Worm (Caenorhabditis elegans) whole organism, L4 larva: ENCODE results near the gene npr-15.

ENCODE experiments used
- R02D3.7 ChIP-seq: fragments of 150-350 bp; sonication (generic microtip); optimal IDR thresholded peaks from 3 replicates; lab custom pipeline; 2014; ENCODE audit warnings: missing biosample characterization, missing genetic modification characterization
- Y105C5A.15 ChIP-seq: fragments of 200-800 bp; sonication (Bioruptor generic); IDR thresholded peaks from 2 replicates; pipeline ENCODE4 v1.3.6; 2022; ENCODE audit warnings: missing genetic modification characterization, missing compliant biosample characterization
- Y5F2A.4 ChIP-seq: fragments of 200-800 bp; sonication (Bioruptor generic); optimal IDR thresholded peaks from 2 replicates; lab custom pipeline; 2018; ENCODE audit warnings: mild to moderate bottlenecking, missing genetic modification characterization, missing compliant biosample characterization
- ZK337.2 ChIP-seq: fragments of 200-800 bp; sonication (Bioruptor generic); IDR thresholded peaks from 2 replicates; pipeline ENCODE4 v1.3.6; 2022; ENCODE audit warnings: missing genetic modification reagents, missing genetic modification characterization, missing compliant biosample characterization
- ama-1 ChIP-seq: fragments of 150-350 bp; optimal IDR thresholded peaks from 2 replicates; lab custom pipeline; 2014; ENCODE audit warnings: inconsistent platforms, mixed read lengths
- ceh-32 ChIP-seq: sonication (generic microtip); optimal IDR thresholded peaks from 2 replicates; lab custom pipeline; 2016; ENCODE audit warnings: mild to moderate bottlenecking, missing genetic modification characterization, missing compliant biosample characterization; ENCODE audit not compliant: poor library complexity
- ceh-44 ChIP-seq: fragments of 200-800 bp; sonication (Bioruptor generic); IDR thresholded peaks from 2 replicates; pipeline ENCODE4 v1.3.6; 2022; ENCODE audit warnings: missing genetic modification reagents, missing genetic modification characterization, missing compliant biosample characterization
- ceh-62 ChIP-seq: sonication (generic microtip); optimal IDR thresholded peaks from 2 replicates; lab custom pipeline; 2017; ENCODE audit warnings: missing biosample characterization, missing genetic modification characterization
- ces-1 ChIP-seq: fragments of 150-350 bp; sonication (generic microtip); optimal IDR thresholded peaks from 4 replicates; lab custom pipeline; 2014; ENCODE audit warnings: missing biosample characterization, missing genetic modification reagents, missing genetic modification characterization
- cey-2 ChIP-seq: sonication (generic microtip); optimal IDR thresholded peaks from 3 replicates; lab custom pipeline; 2017; ENCODE audit warnings: missing genetic modification characterization, mild to moderate bottlenecking, missing compliant biosample characterization, antibody characterized with exemption, borderline replicate concordance; ENCODE audit not compliant: insufficient read depth
- daf-16 ChIP-seq, 3 experiments: sonication (generic microtip); optimal IDR thresholded peaks; 2 replicates each; lab custom pipeline; 2016 to 2017; ENCODE audit warnings: missing genetic modification characterization in 3 of 3, missing genetic modification reagents in 3 of 3, mild to moderate bottlenecking in 2 of 3, missing compliant biosample characterization in 2 of 3, missing biosample characterization in 1 of 3, moderate library complexity in 1 of 3
- daf-8 ChIP-seq: fragments of 200-800 bp; sonication (Bioruptor generic); IDR thresholded peaks from 2 replicates; pipeline ENCODE4 v1.3.6; 2022; ENCODE audit warnings: missing genetic modification characterization, missing compliant biosample characterization
- lin-29 ChIP-seq: fragments of 200-800 bp; sonication (Bioruptor generic); IDR thresholded peaks from 2 replicates; pipeline ENCODE4 v1.3.6; 2022; ENCODE audit warnings: missing genetic modification reagents, missing genetic modification characterization, missing compliant biosample characterization
- lin-38 ChIP-seq: fragments of 200-800 bp; sonication (Bioruptor generic); IDR thresholded peaks from 2 replicates; pipeline ENCODE4 v1.3.6; 2022; ENCODE audit warnings: missing genetic modification reagents, missing genetic modification characterization, missing compliant biosample characterization
- lsy-2 ChIP-seq, 2 experiments: fragments of 150-350 bp in 1 of 2; sonication (generic microtip) in 1 of 2; optimal IDR thresholded peaks; 2 replicates each; lab custom pipeline; 2014 to 2017; ENCODE audit warnings: missing biosample characterization in 2 of 2, missing genetic modification characterization in 2 of 2
- mdl-1 ChIP-seq, 2 experiments: fragments of 150-350 bp in 1 of 2; sonication (generic microtip) in 1 of 2; optimal IDR thresholded peaks; 2 replicates each; lab custom pipeline; 2014 to 2017; ENCODE audit warnings: missing biosample characterization in 2 of 2, missing genetic modification characterization in 2 of 2
- mdt-29 ChIP-seq: fragments of 200-800 bp; sonication (Bioruptor generic); IDR thresholded peaks from 2 replicates; pipeline ENCODE4 v1.3.6; 2022; ENCODE audit warnings: missing genetic modification reagents, missing genetic modification characterization, missing compliant biosample characterization
- mes-2 ChIP-seq: sonication (generic microtip); optimal IDR thresholded peaks from 2 replicates; lab custom pipeline; 2016; ENCODE audit warnings: missing genotype, mild to moderate bottlenecking, missing genetic modification characterization, missing compliant biosample characterization; ENCODE audit not compliant: poor library complexity, severe bottlenecking
- mxl-2 ChIP-seq: fragments of 200-800 bp; sonication (Bioruptor generic); conservative IDR thresholded peaks from 2 replicates; pipeline ENCODE4 v1.3.6; 2022; ENCODE audit warnings: missing genetic modification reagents, missing genetic modification characterization, missing compliant biosample characterization
- mxl-3 ChIP-seq: fragments of 200-800 bp; sonication (Bioruptor generic); optimal IDR thresholded peaks from 2 replicates; lab custom pipeline; 2018; ENCODE audit warnings: mild to moderate bottlenecking, missing genetic modification characterization, missing compliant biosample characterization
- nhr-11 ChIP-seq: fragments of 150-350 bp; optimal IDR thresholded peaks from 2 replicates; lab custom pipeline; 2014; ENCODE audit warnings: missing biosample characterization, missing genetic modification characterization
- nhr-111 ChIP-seq: fragments of 200-800 bp; sonication (Bioruptor generic); optimal IDR thresholded peaks from 2 replicates; lab custom pipeline; 2018; ENCODE audit warnings: mild to moderate bottlenecking, missing genetic modification characterization, missing compliant biosample characterization
- nhr-25 ChIP-seq: sonication (generic microtip); optimal IDR thresholded peaks from 2 replicates; lab custom pipeline; 2017; ENCODE audit warnings: missing genetic modification characterization, mild to moderate bottlenecking, missing compliant biosample characterization, antibody characterized with exemption, moderate library complexity, borderline replicate concordance; ENCODE audit not compliant: insufficient read depth
- nhr-41 ChIP-seq: fragments of 200-800 bp; sonication (Bioruptor generic); IDR thresholded peaks from 2 replicates; pipeline ENCODE4 v1.3.6; 2022; ENCODE audit warnings: missing genetic modification reagents, missing genetic modification characterization, missing compliant biosample characterization
- nhr-77 ChIP-seq: fragments of 150-350 bp; optimal IDR thresholded peaks from 2 replicates; lab custom pipeline; 2014; ENCODE audit warnings: missing biosample characterization, missing genetic modification characterization
- php-3 ChIP-seq: fragments of 200-800 bp; sonication (Bioruptor generic); IDR thresholded peaks from 2 replicates; pipeline ENCODE4 v1.3.6; 2022; ENCODE audit warnings: missing genetic modification reagents, missing genetic modification characterization, missing compliant biosample characterization
- spr-1 ChIP-seq: sonication (generic microtip); optimal IDR thresholded peaks from 2 replicates; lab custom pipeline; 2016; ENCODE audit warnings: mild to moderate bottlenecking, missing genetic modification characterization, missing compliant biosample characterization
- tag-97 ChIP-seq: fragments of 200-800 bp; sonication (Bioruptor generic); IDR thresholded peaks from 2 replicates; pipeline ENCODE4 v1.3.6; 2022; ENCODE audit warnings: missing genetic modification characterization, missing compliant biosample characterization
- unc-130 ChIP-seq: sonication (generic microtip); optimal IDR thresholded peaks from 2 replicates; lab custom pipeline; 2016; ENCODE audit warnings: missing genetic modification reagents, missing genetic modification characterization, missing compliant biosample characterization
- unc-39 ChIP-seq: sonication (generic microtip); optimal IDR thresholded peaks from 2 replicates; lab custom pipeline; 2017; ENCODE audit warnings: missing biosample characterization, missing genetic modification characterization
- unc-62 ChIP-seq, 3 experiments: fragments of 150-350 bp in 1 of 3; sonication (generic microtip); optimal IDR thresholded peaks in 2 of 3; peaks in 1 of 3; 1 replicate in 1 of 3; 2 replicates in 2 of 3; lab custom pipeline; 2014 to 2017; ENCODE audit warnings: missing biosample characterization in 3 of 3, missing genetic modification characterization in 3 of 3, missing genetic modification reagents in 3 of 3, missing genotype in 1 of 3
- vab-7 ChIP-seq: fragments of 200-800 bp; sonication (Bioruptor generic); IDR thresholded peaks from 2 replicates; pipeline ENCODE4 v1.3.6; 2022; ENCODE audit warnings: missing genetic modification reagents, missing genetic modification characterization, missing compliant biosample characterization
- zip-2 ChIP-seq: fragments of 150-350 bp; optimal IDR thresholded peaks from 2 replicates; lab custom pipeline; 2014; ENCODE audit warnings: missing biosample characterization, missing genetic modification characterization
- ztf-7 ChIP-seq: fragments of 150-350 bp; optimal IDR thresholded peaks from 2 replicates; lab custom pipeline; 2014; ENCODE audit warnings: missing biosample characterization, missing genetic modification characterization

npr-15 gene

ce11 chrIII:3724880-3725279 is 30.4 kb upstream of the npr-15 start, which contains the start of gene C14B1.12:
Gene C14B1.12 (minus strand): TSS chrIII:3724980.
- no peak for TF ChIP-seq mxl-3
- no peak for TF ChIP-seq nhr-11 (tag; lab: Kevin White, UChicago)
- no peak for TF ChIP-seq nhr-41 (GFP tag; lab: Robert Waterston, UW)
- TF ChIP-seq Y5F2A.4 (GFP tag; lab: Kevin White, UChicago), result no peak
- TF ChIP-seq mdt-29 (GFP tag; lab: Robert Waterston, UW), result no peak
- no peak for TF ChIP-seq tag-97

ce11 chrIII:3723726-3724125 is 29.3 kb upstream of the npr-15 start:
- TF ChIP-seq lin-38 (GFP tag; lab: Robert Waterston, UW) (peak; percentile 72), ZK337.2 (GFP tag; lab: Robert Waterston, UW) (no peak), unc-130 (GFP tag; lab: Kevin White, UChicago) (peak; percentile 0)

ce11 chrIII:3719564-3719963 is 25.1 kb upstream of the npr-15 start, which contains the start of gene C14B1.8:
Gene C14B1.8 (minus strand): TSS chrIII:3719680.
- TF ChIP-seq lin-38 (GFP tag; lab: Robert Waterston, UW) (peak; percentile 75), ama-1 (lab: Kevin White, UChicago) (peak; percentile 14), ztf-7 (tag; lab: Kevin White, UChicago) (no peak), vab-7 (GFP tag; lab: Robert Waterston, UW) (no peak), unc-130 (GFP tag; lab: Kevin White, UChicago) (peak; percentile 55), ceh-32 (tag; lab: Kevin White, UChicago) (no peak), php-3 (GFP tag; lab: Robert Waterston, UW) (no peak), mes-2 (peak; percentile 68), daf-16 (GFP tag; optimal IDR thresholded peaks at IDR 0.05; lab: Kevin White, UChicago) (no peak), daf-16 (tag; optimal IDR thresholded peaks at IDR 0.05; lab: Kevin White, UChicago) (no peak), unc-39 (tag; lab: Kevin White, UChicago) (no peak), zip-2 (no peak)
- TF ChIP-seq, all 104 proteins: peak for 4

- TF ChIP-seq tag-97, result no peak
- peak; percentile 45 for TF ChIP-seq R02D3.7
- TF ChIP-seq Y105C5A.15 (GFP tag; lab: Robert Waterston, UW), result no peak
- no peak for TF ChIP-seq ceh-62 (tag; lab: Kevin White, UChicago)
- peak; percentile 63 for TF ChIP-seq lin-38 (GFP tag; lab: Robert Waterston, UW)
Observed at ce11 chrIII:3716073-3716659, 21.7 kb upstream of the npr-15 start.

ce11 chrIII:3713163-3713562 is 18.7 kb upstream of the npr-15 start, which contains the start of gene nrde-1:
Gene nrde-1 (plus strand): TSS chrIII:3713463.
- TF ChIP-seq daf-8 (GFP tag; lab: Robert Waterston, UW) (no peak), ceh-32 (tag; lab: Kevin White, UChicago) (no peak), lin-29 (no peak), mdl-1 (tag; optimal IDR thresholded peaks at IDR 0.05; lab: Kevin White, UChicago) (no peak), unc-62 (GFP tag; optimal IDR thresholded peaks at IDR 0.05 in 1 of 2; lab: Kevin White, UChicago) (no peak), unc-62 (tag; optimal IDR thresholded peaks at IDR 0.05; lab: Kevin White, UChicago) (no peak), nhr-77 (tag; lab: Kevin White, UChicago) (no peak), nhr-111 (GFP tag; lab: Kevin White, UChicago) (no peak), ceh-44 (GFP tag; lab: Robert Waterston, UW) (no peak), ces-1 (GFP tag; lab: Kevin White, UChicago) (no peak), mxl-2 (GFP tag; lab: Robert Waterston, UW) (no peak), cey-2 (tag; lab: Kevin White, UChicago) (no peak), spr-1 (tag; lab: Kevin White, UChicago) (no peak), nhr-25 (tag; lab: Kevin White, UChicago) (no peak), lin-38 (GFP tag; lab: Robert Waterston, UW) (no peak), lsy-2 (tag; optimal IDR thresholded peaks at IDR 0.05; lab: Kevin White, UChicago) (no peak)
